Worm (Caenorhabditis elegans) whole organism, L1 larva: ENCODE data around the gene D1025.1.

Source experiments
- dpl-1 ChIP-seq, 3 experiments: fragments of 150-350 bp in 2 of 3; sonication (generic microtip) in 1 of 3; optimal IDR thresholded peaks; 2 replicates each; lab custom pipeline; 2014 to 2017; ENCODE audit warnings: missing biosample characterization in 3 of 3, missing genetic modification characterization in 3 of 3, missing genetic modification reagents in 3 of 3
- efl-3 ChIP-seq: fragments of 200-800 bp; sonication (Bioruptor generic); optimal IDR thresholded peaks from 2 replicates; lab custom pipeline; 2018; ENCODE audit warnings: mild to moderate bottlenecking, missing genetic modification characterization, missing compliant biosample characterization
- lin-15B ChIP-seq: fragments of 150-350 bp; sonication (generic microtip); optimal IDR thresholded peaks from 3 replicates; lab custom pipeline; 2014; ENCODE audit warnings: missing biosample characterization, missing genetic modification characterization
- lir-3 ChIP-seq: sonication (generic microtip); optimal IDR thresholded peaks from 2 replicates; lab custom pipeline; 2016; ENCODE audit warnings: mild to moderate bottlenecking, missing genetic modification characterization, moderate library complexity, missing compliant biosample characterization; ENCODE audit not compliant: poor library complexity
- mdl-1 ChIP-seq, 2 experiments: fragments of 150-350 bp; optimal IDR thresholded peaks; 2 replicates each; lab custom pipeline; 2014 to 2017; ENCODE audit warnings: missing biosample characterization in 2 of 2, missing genetic modification characterization in 2 of 2, inconsistent platforms in 1 of 2
- mef-2 ChIP-seq: fragments of 150-350 bp; optimal IDR thresholded peaks from 2 replicates; lab custom pipeline; 2014; ENCODE audit warnings: missing biosample characterization, missing genetic modification characterization
- nhr-237 ChIP-seq: fragments of 150-350 bp; optimal IDR thresholded peaks from 2 replicates; lab custom pipeline; 2014; ENCODE audit warnings: missing biosample characterization, missing genetic modification characterization
- nhr-28 ChIP-seq: fragments of 150-350 bp; optimal IDR thresholded peaks from 2 replicates; lab custom pipeline; 2014; ENCODE audit warnings: missing biosample characterization, missing genetic modification characterization
- nhr-77 ChIP-seq: fragments of 150-350 bp; optimal IDR thresholded peaks from 2 replicates; lab custom pipeline; 2014; ENCODE audit warnings: missing biosample characterization, missing genetic modification characterization
- rnt-1 ChIP-seq: sonication (generic microtip); optimal IDR thresholded peaks from 2 replicates; lab custom pipeline; 2016; ENCODE audit warnings: mild to moderate bottlenecking, missing genetic modification characterization, moderate library complexity, missing compliant biosample characterization
- unc-62 ChIP-seq: fragments of 150-350 bp; optimal IDR thresholded peaks from 2 replicates; lab custom pipeline; 2014; ENCODE audit warnings: missing biosample characterization, missing genetic modification reagents, missing genetic modification characterization
- unc-86 ChIP-seq: sonication (generic microtip); optimal IDR thresholded peaks from 2 replicates; lab custom pipeline; 2016; ENCODE audit warnings: missing genetic modification characterization, missing compliant biosample characterization

DNA sequence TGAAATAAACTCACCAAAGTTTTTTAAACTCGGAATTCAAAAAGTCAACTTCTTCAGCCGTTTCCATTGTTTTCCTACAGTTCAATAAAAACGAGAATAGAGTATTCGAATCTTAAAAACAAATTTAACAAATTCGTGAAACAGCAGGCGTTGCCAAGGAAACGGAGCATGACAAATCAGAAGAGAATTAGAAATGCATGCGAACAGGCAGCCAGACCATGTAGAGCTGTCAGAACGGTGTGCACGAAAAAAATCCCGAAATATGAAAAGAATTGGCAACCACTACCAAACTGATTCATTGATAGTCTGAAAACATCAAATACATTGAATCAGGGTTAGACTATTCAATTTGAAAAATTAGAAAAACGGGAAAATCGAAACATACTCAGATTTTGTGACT lies 21.4 kb downstream of the D1025.1 start, which contains the start of gene fbxa-81:
- TF ChIP-seq lir-3 (no peak), rnt-1 (no peak), unc-62 (no peak), dpl-1 (GFP tag; optimal IDR thresholded peaks at IDR 0.05; lab: Kevin White, UChicago) (no peak), mef-2 (no peak), mdl-1 (tag; optimal IDR thresholded peaks at IDR 0.05; lab: Kevin White, UChicago) (no peak), efl-3 (GFP tag; lab: Kevin White, UChicago) (no peak), nhr-77 (tag; lab: Kevin White, UChicago) (no peak), nhr-237 (tag; lab: Kevin White, UChicago) (no peak), unc-86 (tag; lab: Kevin White, UChicago) (no peak), lin-15B (tag; lab: Kevin White, UChicago) (no peak), nhr-28 (tag; lab: Kevin White, UChicago) (no peak)
